Fruit fly (Drosophila melanogaster) whole organism, adult: ENCODE measurements around the gene Ir84a.

Experiments
- CG11617 ChIP-seq: fragments of 200-800 bp; sonication (Bioruptor generic); optimal IDR thresholded peaks from 2 replicates; lab custom pipeline; 2017; ENCODE audit warnings: mild to moderate bottlenecking, missing biosample characterization, missing genetic modification reagents, missing genetic modification characterization
- CG33017 ChIP-seq: fragments of 200-800 bp; sonication (Bioruptor generic); optimal IDR thresholded peaks from 2 replicates; lab custom pipeline; 2018; ENCODE audit warnings: missing biosample characterization, mild to moderate bottlenecking, missing genetic modification characterization, moderate library complexity
- CG5204 ChIP-seq: fragments of 200-800 bp; sonication (Bioruptor generic); optimal IDR thresholded peaks from 2 replicates; lab custom pipeline; 2016; ENCODE audit warnings: missing biosample characterization, missing genetic modification characterization
- CG7045 ChIP-seq: fragments of 200-800 bp; sonication (Bioruptor generic); optimal IDR thresholded peaks from 2 replicates; lab custom pipeline; 2017; ENCODE audit warnings: missing biosample characterization, mild to moderate bottlenecking, missing genetic modification characterization
- pad ChIP-seq: fragments of 200-800 bp; sonication (Bioruptor generic); optimal IDR thresholded peaks from 3 replicates; lab custom pipeline; 2017; ENCODE audit warnings: missing biosample characterization, missing genetic modification characterization, mild to moderate bottlenecking, moderate library complexity, missing genetic modification reagents

DNA sequence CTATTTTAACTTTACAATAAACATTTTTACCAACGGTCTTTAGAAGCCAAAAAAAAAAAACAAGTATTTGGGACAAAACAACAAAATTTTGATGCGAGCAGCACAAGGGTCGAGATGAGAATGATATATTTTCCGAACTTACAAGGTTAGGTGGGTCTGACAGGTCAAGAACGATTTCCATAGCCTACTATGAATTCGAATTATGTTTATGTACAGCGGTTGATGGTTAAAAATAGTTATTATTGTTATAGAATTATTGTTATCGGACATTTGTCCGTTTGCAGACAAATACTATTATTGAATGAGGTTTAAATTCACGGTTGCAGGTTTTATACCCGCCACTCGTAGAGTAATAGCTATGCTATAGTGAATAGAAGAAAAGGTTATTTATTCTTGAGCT, 42.1 kb upstream of the Ir84a start, which contains the start of gene Mst84Dc:
- TF ChIP-seq CG5204 (GFP tag; lab: Kevin White, UChicago) (no peak), CG11617 (GFP tag; lab: Kevin White, UChicago) (no peak), pad (GFP tag; lab: Kevin White, UChicago) (no peak), CG7045 (GFP tag; lab: Kevin White, UChicago) (no peak), CG33017 (tag; lab: Kevin White, UChicago) (no peak)
